Worm (Caenorhabditis elegans) whole organism, young adult: ENCODE data around the gene gei-8.

ENCODE experiments used
- B0019.2 ChIP-seq: fragments of 200-800 bp; sonication (Bioruptor generic); conservative IDR thresholded peaks from 2 replicates; pipeline ENCODE4 v1.3.6; 2022; ENCODE audit warnings: missing genetic modification reagents, missing genetic modification characterization, missing compliant biosample characterization
- B0336.3 ChIP-seq: fragments of 200-800 bp; sonication (Bioruptor generic); IDR thresholded peaks from 2 replicates; pipeline ENCODE4 v1.3.6; 2022; ENCODE audit warnings: missing genetic modification characterization, missing compliant biosample characterization
- C06A6.2 ChIP-seq: fragments of 200-800 bp; sonication (Bioruptor generic); conservative IDR thresholded peaks from 2 replicates; pipeline ENCODE4 v1.3.6; 2022; ENCODE audit warnings: missing genetic modification characterization, missing compliant biosample characterization
- C17E4.6 ChIP-seq: fragments of 200-800 bp; sonication (Bioruptor generic); IDR thresholded peaks from 2 replicates; pipeline ENCODE4 v1.3.6; 2022; ENCODE audit warnings: missing genetic modification reagents, missing genetic modification characterization, missing compliant biosample characterization
- F23B12.7 ChIP-seq: sonication (generic microtip); optimal IDR thresholded peaks from 2 replicates; lab custom pipeline; 2017; ENCODE audit warnings: missing genetic modification characterization, mild to moderate bottlenecking, missing compliant biosample characterization, antibody characterized with exemption, moderate library complexity; ENCODE audit not compliant: insufficient read depth
- F33H1.4 ChIP-seq: fragments of 200-800 bp; sonication (Bioruptor generic); IDR thresholded peaks from 2 replicates; pipeline ENCODE4 v1.3.6; 2022; ENCODE audit warnings: missing genetic modification reagents, missing genetic modification characterization, missing compliant biosample characterization
- F49E8.2 ChIP-seq: sonication (generic microtip); optimal IDR thresholded peaks from 3 replicates; lab custom pipeline; 2017; ENCODE audit warnings: missing genetic modification characterization, mild to moderate bottlenecking, missing compliant biosample characterization, antibody characterized with exemption, moderate library complexity; ENCODE audit not compliant: insufficient read depth
- F55B11.4 ChIP-seq: sonication (generic microtip); optimal IDR thresholded peaks from 2 replicates; lab custom pipeline; 2016; ENCODE audit warnings: missing compliant biosample characterization, missing genetic modification characterization, borderline replicate concordance; ENCODE audit not compliant: insufficient read depth
- Y67H2A.10 ChIP-seq: fragments of 200-800 bp; sonication (Bioruptor generic); conservative IDR thresholded peaks from 2 replicates; pipeline ENCODE4 v1.3.6; 2022; ENCODE audit warnings: missing genetic modification reagents, missing genetic modification characterization, missing compliant biosample characterization
- Y95B8A.8 ChIP-seq: fragments of 200-800 bp; sonication (Bioruptor generic); IDR thresholded peaks from 2 replicates; pipeline ENCODE4 v1.3.6; 2022; ENCODE audit warnings: missing genetic modification reagents, missing genetic modification characterization, missing compliant biosample characterization
- athp-1 ChIP-seq: sonication (generic microtip); optimal IDR thresholded peaks from 2 replicates; lab custom pipeline; 2017; ENCODE audit warnings: mild to moderate bottlenecking, missing genetic modification characterization, missing compliant biosample characterization
- attf-3 ChIP-seq: fragments of 200-800 bp; sonication (Bioruptor generic); conservative IDR thresholded peaks from 2 replicates; pipeline ENCODE4 v1.3.6; 2022; ENCODE audit warnings: missing genetic modification reagents, missing genetic modification characterization, missing compliant biosample characterization
- bed-1 ChIP-seq: fragments of 200-800 bp; sonication (Bioruptor generic); IDR thresholded peaks from 2 replicates; pipeline ENCODE4 v1.3.6; 2022; ENCODE audit warnings: missing genetic modification reagents, missing genetic modification characterization, missing compliant biosample characterization
- cebp-1 ChIP-seq, 2 experiments: fragments of 200-800 bp in 1 of 2; sonication (Bioruptor generic) in 1 of 2; sonication (generic microtip) in 1 of 2; IDR thresholded peaks in 1 of 2; optimal IDR thresholded peaks in 1 of 2; 2 replicates each; pipeline versions ENCODE4 v1.3.6 to Lab custom; 2017 to 2022; ENCODE audit warnings: missing compliant biosample characterization in 2 of 2, missing genetic modification characterization in 2 of 2, mild to moderate bottlenecking in 1 of 2, missing genetic modification reagents in 1 of 2, moderate library complexity in 1 of 2
- ceh-58 ChIP-seq: fragments of 200-800 bp; sonication (Bioruptor generic); IDR thresholded peaks from 2 replicates; pipeline ENCODE4 v1.3.6; 2022; ENCODE audit warnings: missing genetic modification characterization, missing compliant biosample characterization
- ceh-91 ChIP-seq: fragments of 200-800 bp; sonication (Bioruptor generic); IDR thresholded peaks from 2 replicates; pipeline ENCODE4 v1.3.6; 2022; ENCODE audit warnings: missing genetic modification reagents, missing genetic modification characterization, missing compliant biosample characterization
- die-1 ChIP-seq: sonication (generic microtip); optimal IDR thresholded peaks from 2 replicates; lab custom pipeline; 2016; ENCODE audit warnings: missing genotype, mild to moderate bottlenecking, missing genetic modification characterization, missing compliant biosample characterization
- dox-1 ChIP-seq: fragments of 200-800 bp; sonication (Bioruptor generic); IDR thresholded peaks from 2 replicates; pipeline ENCODE4 v1.3.6; 2022; ENCODE audit warnings: missing genetic modification reagents, missing genetic modification characterization, missing compliant biosample characterization
- dpl-1 ChIP-seq: fragments of 150-350 bp; optimal IDR thresholded peaks from 2 replicates; lab custom pipeline; 2014; ENCODE audit warnings: missing biosample characterization, missing genetic modification reagents, missing genetic modification characterization
- ets-4 ChIP-seq: fragments of 200-800 bp; sonication (Bioruptor generic); optimal IDR thresholded peaks from 2 replicates; lab custom pipeline; 2018; ENCODE audit warnings: mild to moderate bottlenecking, missing genetic modification characterization, missing compliant biosample characterization
- hlh-26 ChIP-seq: fragments of 200-800 bp; sonication (Bioruptor generic); conservative IDR thresholded peaks from 2 replicates; pipeline ENCODE4 v1.3.6; 2022; ENCODE audit warnings: missing genetic modification reagents, missing genetic modification characterization, missing compliant biosample characterization
- hmg-1.2 ChIP-seq: fragments of 200-800 bp; sonication (Bioruptor generic); IDR thresholded peaks from 2 replicates; pipeline ENCODE4 v1.3.6; 2022; ENCODE audit warnings: missing genetic modification reagents, missing genetic modification characterization, missing compliant biosample characterization
- hsf-1 ChIP-seq: fragments of 200-800 bp; sonication (Bioruptor generic); IDR thresholded peaks from 2 replicates; pipeline ENCODE4 v1.3.6; 2022; ENCODE audit warnings: missing genetic modification reagents, missing genetic modification characterization, missing compliant biosample characterization
- lin-35 ChIP-seq, 3 experiments: fragments of 150-350 bp in 2 of 3; sonication (generic microtip) in 1 of 3; optimal IDR thresholded peaks; 2 replicates each; lab custom pipeline; 2014 to 2018; ENCODE audit warnings: missing biosample characterization in 3 of 3, missing genetic modification characterization in 3 of 3, missing genetic modification reagents in 3 of 3
- lin-54 ChIP-seq: fragments of 200-800 bp; sonication (Bioruptor generic); optimal IDR thresholded peaks from 2 replicates; lab custom pipeline; 2018; ENCODE audit warnings: mild to moderate bottlenecking, missing genetic modification characterization, missing compliant biosample characterization
- lsl-1 ChIP-seq: fragments of 200-800 bp; sonication (Bioruptor generic); optimal IDR thresholded peaks from 2 replicates; lab custom pipeline; 2018; ENCODE audit warnings: mild to moderate bottlenecking, missing genetic modification characterization, moderate library complexity, missing compliant biosample characterization
- madf-10 ChIP-seq: sonication (generic microtip); optimal IDR thresholded peaks from 2 replicates; lab custom pipeline; 2016; ENCODE audit warnings: mild to moderate bottlenecking, missing genetic modification characterization, missing compliant biosample characterization
- madf-3 ChIP-seq: fragments of 200-800 bp; sonication (Bioruptor generic); IDR thresholded peaks from 2 replicates; pipeline ENCODE4 v1.3.6; 2022; ENCODE audit warnings: missing genetic modification reagents, missing genetic modification characterization, missing compliant biosample characterization
- madf-6 ChIP-seq: fragments of 200-800 bp; sonication (Bioruptor generic); IDR thresholded peaks from 2 replicates; pipeline ENCODE4 v1.3.6; 2022; ENCODE audit warnings: missing genetic modification reagents, missing genetic modification characterization, missing compliant biosample characterization
- madf-8 ChIP-seq: fragments of 200-800 bp; sonication (Bioruptor generic); conservative IDR thresholded peaks from 2 replicates; pipeline ENCODE4 v1.3.6; 2022; ENCODE audit warnings: missing genetic modification reagents, missing genetic modification characterization, missing compliant biosample characterization
- mcd-1 ChIP-seq: fragments of 200-800 bp; sonication (Bioruptor generic); IDR thresholded peaks from 2 replicates; pipeline ENCODE4 v1.3.6; 2022; ENCODE audit warnings: missing genetic modification reagents, missing genetic modification characterization, missing compliant biosample characterization
- mel-28 ChIP-seq: sonication (generic microtip); optimal IDR thresholded peaks from 2 replicates; lab custom pipeline; 2016; ENCODE audit warnings: borderline replicate concordance, mild to moderate bottlenecking, missing genetic modification characterization, missing compliant biosample characterization
- nhr-27 ChIP-seq: fragments of 200-800 bp; sonication (Bioruptor generic); optimal IDR thresholded peaks from 2 replicates; lab custom pipeline; 2018; ENCODE audit warnings: mild to moderate bottlenecking, missing genetic modification characterization, moderate library complexity, missing compliant biosample characterization
- nhr-80 ChIP-seq: sonication (generic microtip); optimal IDR thresholded peaks from 2 replicates; lab custom pipeline; 2016; ENCODE audit warnings: missing genetic modification characterization, missing compliant biosample characterization
- pbrm-1 ChIP-seq: fragments of 200-800 bp; sonication (Bioruptor generic); IDR thresholded peaks from 2 replicates; pipeline ENCODE4 v1.3.6; 2022; ENCODE audit warnings: missing genetic modification reagents, missing genetic modification characterization, missing compliant biosample characterization
- rcor-1 ChIP-seq: fragments of 200-800 bp; sonication (Bioruptor generic); IDR thresholded peaks from 2 replicates; pipeline ENCODE4 v1.3.6; 2022; ENCODE audit warnings: missing genetic modification reagents, missing genetic modification characterization, missing compliant biosample characterization
- sea-2 ChIP-seq: fragments of 200-800 bp; sonication (Bioruptor generic); IDR thresholded peaks from 2 replicates; pipeline ENCODE4 v1.3.6; 2022; ENCODE audit warnings: missing genetic modification characterization, missing compliant biosample characterization
- snpc-1.1 ChIP-seq: sonication (generic microtip); optimal IDR thresholded peaks from 2 replicates; lab custom pipeline; 2017; ENCODE audit warnings: missing genetic modification characterization, mild to moderate bottlenecking, missing compliant biosample characterization, antibody characterized with exemption, moderate library complexity, missing genotype, missing genetic modification reagents; ENCODE audit not compliant: insufficient read depth
- snpc-3.4 ChIP-seq: sonication (generic microtip); optimal IDR thresholded peaks from 2 replicates; lab custom pipeline; 2017; ENCODE audit warnings: missing genetic modification characterization, mild to moderate bottlenecking, missing compliant biosample characterization, antibody characterized with exemption, moderate library complexity, missing genotype, missing genetic modification reagents
- snpc-4 ChIP-seq, 5 experiments: fragments of 150-350 bp in 1 of 5; sonication (generic microtip) in 4 of 5; optimal IDR thresholded peaks; 2 replicates each; lab custom pipeline; 2014 to 2018; ENCODE audit warnings: missing genetic modification characterization in 5 of 5, missing biosample characterization in 3 of 5, antibody characterized with exemption in 2 of 5, mild to moderate bottlenecking in 2 of 5, missing compliant biosample characterization in 2 of 5, missing genotype in 2 of 5, moderate library complexity in 2 of 5, missing genetic modification reagents in 1 of 5
- sptf-2 ChIP-seq: fragments of 200-800 bp; sonication (Bioruptor generic); optimal IDR thresholded peaks from 2 replicates; lab custom pipeline; 2018; ENCODE audit warnings: mild to moderate bottlenecking, missing genetic modification characterization, missing compliant biosample characterization
- tlf-1 ChIP-seq: fragments of 200-800 bp; sonication (Bioruptor generic); optimal IDR thresholded peaks from 2 replicates; lab custom pipeline; 2018; ENCODE audit warnings: mild to moderate bottlenecking, missing genetic modification characterization, missing compliant biosample characterization
- unc-130 ChIP-seq: sonication (generic microtip); optimal IDR thresholded peaks from 2 replicates; lab custom pipeline; 2016; ENCODE audit warnings: missing genetic modification reagents, missing genetic modification characterization, missing compliant biosample characterization
- xnd-1 ChIP-seq: sonication (generic microtip); optimal IDR thresholded peaks from 2 replicates; lab custom pipeline; 2016; ENCODE audit warnings: missing genotype, missing genetic modification reagents, missing genetic modification characterization, missing compliant biosample characterization
- ztf-18 ChIP-seq: sonication (generic microtip); optimal IDR thresholded peaks from 2 replicates; lab custom pipeline; 2016; ENCODE audit warnings: missing genotype, mild to moderate bottlenecking, missing genetic modification characterization, missing compliant biosample characterization
- ztf-3 ChIP-seq: fragments of 200-800 bp; sonication (Bioruptor generic); optimal IDR thresholded peaks from 2 replicates; lab custom pipeline; 2018; ENCODE audit warnings: mild to moderate bottlenecking, missing genetic modification characterization, missing compliant biosample characterization

Gene gei-8

DNA sequence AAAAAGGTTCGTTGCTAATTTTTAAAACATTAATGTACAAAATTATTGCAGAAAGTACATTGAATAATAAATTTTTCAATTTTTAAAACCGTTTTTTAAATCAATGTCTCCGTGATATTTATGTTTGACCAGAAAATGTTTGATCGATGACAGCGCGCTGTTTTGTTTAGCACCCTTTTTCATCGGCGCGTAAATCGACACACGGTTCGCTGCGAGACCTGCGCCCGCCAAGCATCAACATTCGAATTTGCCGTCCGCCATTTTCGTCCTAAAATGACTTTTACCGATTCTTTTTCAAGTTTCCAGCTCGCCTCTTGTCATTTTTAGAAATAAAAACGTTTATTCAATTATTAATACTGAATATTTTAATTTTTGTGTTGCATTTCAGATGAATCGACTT, 20.1 kb downstream of the gei-8 start, which contains the start of gene plk-1:
Gene plk-1, plus strand, starts transcription at position 389 of the 400 bp plus-strand sequence.
- peak; percentile 8 for TF ChIP-seq ztf-18 (tag; lab: Kevin White, UChicago)
- peak; percentile 55; the same call in 1 of the 2 replicates for TF ChIP-seq Y95B8A.8 (GFP tag; lab: Robert Waterston, UW)
- TF ChIP-seq nhr-80 (tag; lab: Kevin White, UChicago) = peak; percentile 10
- TF ChIP-seq hlh-26 (GFP tag; lab: Robert Waterston, UW) = no peak
- peak; percentile 85 for TF ChIP-seq dox-1 (GFP tag; lab: Robert Waterston, UW)
- no peak for TF ChIP-seq sptf-2
- peak; percentile 95 for TF ChIP-seq F33H1.4 (GFP tag; lab: Robert Waterston, UW)
- peak; percentile 69; the same call in 1 of the 2 replicates for TF ChIP-seq C17E4.6 (GFP tag; lab: Robert Waterston, UW)
- TF ChIP-seq hmg-1.2 (GFP tag; lab: Robert Waterston, UW) = peak; percentile 63; the same call in 1 of the 2 replicates
- peak; percentile 84 for TF ChIP-seq B0019.2 (GFP tag; lab: Robert Waterston, UW)
- no peak for TF ChIP-seq cebp-1 (GFP tag; IDR thresholded peaks at IDR 0.05; lab: Robert Waterston, UW)
- no peak for TF ChIP-seq cebp-1 (tag; optimal IDR thresholded peaks at IDR 0.05; lab: Kevin White, UChicago)
- no peak for TF ChIP-seq die-1
- no peak for TF ChIP-seq ceh-58 (GFP tag; lab: Robert Waterston, UW)
- TF ChIP-seq hsf-1 (GFP tag; lab: Robert Waterston, UW) = peak; percentile 70
- TF ChIP-seq mel-28 (tag; lab: Kevin White, UChicago) = no peak
- peak; percentile 65 for TF ChIP-seq pbrm-1 (GFP tag; lab: Robert Waterston, UW)
- TF ChIP-seq ceh-91 (GFP tag; lab: Robert Waterston, UW) = peak; percentile 94
- TF ChIP-seq madf-10 (tag; lab: Kevin White, UChicago) = no peak
- no peak for TF ChIP-seq F55B11.4 (tag; lab: Kevin White, UChicago)
- peak; percentile 69 for TF ChIP-seq F49E8.2 (tag; lab: Kevin White, UChicago)
- TF ChIP-seq lin-54 (GFP tag; lab: Kevin White, UChicago) = peak; percentile 86
- peak in 2 of 3 experiments; percentile 46 to 52 for TF ChIP-seq lin-35 (GFP tag; optimal IDR thresholded peaks at IDR 0.05; lab: Kevin White, UChicago)
- no peak for TF ChIP-seq bed-1 (GFP tag; lab: Robert Waterston, UW)
- TF ChIP-seq lsl-1 = peak; percentile 80
- TF ChIP-seq B0336.3 (GFP tag; lab: Robert Waterston, UW) = peak; percentile 52; the same call in 1 of the 2 replicates
- TF ChIP-seq madf-6 (GFP tag; lab: Robert Waterston, UW) = peak; percentile 97
- TF ChIP-seq tlf-1 (GFP tag; lab: Kevin White, UChicago) = peak; percentile 88
- TF ChIP-seq xnd-1 = peak; percentile 82
- peak; percentile 87 for TF ChIP-seq snpc-3.4
- TF ChIP-seq mcd-1 (GFP tag; lab: Robert Waterston, UW) = peak; percentile 54
- TF ChIP-seq rcor-1 (GFP tag; lab: Robert Waterston, UW) = peak; percentile 24; the same call in 1 of the 2 replicates
- peak; percentile 33 for TF ChIP-seq athp-1
- peak; percentile 24 for TF ChIP-seq snpc-1.1 (tag; lab: Kevin White, UChicago)
- TF ChIP-seq snpc-4 (GFP tag; optimal IDR thresholded peaks at IDR 0.05; lab: Kevin White, UChicago) = peak; percentile 29
- peak in 2 of 4 experiments; percentile 34 to 40 for TF ChIP-seq snpc-4 (tag; optimal IDR thresholded peaks at IDR 0.05; lab: Kevin White, UChicago)
- TF ChIP-seq sea-2 = no peak
- peak; percentile 77 for TF ChIP-seq unc-130 (GFP tag; lab: Kevin White, UChicago)
- peak; percentile 93 for TF ChIP-seq madf-8 (GFP tag; lab: Robert Waterston, UW)
- TF ChIP-seq Y67H2A.10 = no peak
- no peak for TF ChIP-seq C06A6.2 (GFP tag; lab: Robert Waterston, UW)
- TF ChIP-seq nhr-27 = no peak
- TF ChIP-seq madf-3 (GFP tag; lab: Robert Waterston, UW) = peak; percentile 86
- no peak for TF ChIP-seq ets-4
- no peak for TF ChIP-seq F23B12.7 (tag; lab: Kevin White, UChicago)
- TF ChIP-seq ztf-3 (GFP tag; lab: Kevin White, UChicago) = no peak
- TF ChIP-seq attf-3 = peak; percentile 54
- peak; percentile 94 for TF ChIP-seq dpl-1 (GFP tag; lab: Kevin White, UChicago)
